Fruit fly (Drosophila melanogaster): Measurements from ENCODE around the gene side.
A peak's percentile ranks its signal among the peaks of the same experiment; 100 is the strongest.

The side gene

dm6 chr3R:27437308-27437707 lies at the start of gene side (continued):
- TF ChIP-seq knrl (GFP tag; IDR thresholded peaks at IDR 0.05; ENCODE audit: partially characterized antibody) = no peak
- no peak for TF ChIP-seq CG18764 (GFP tag; optimal IDR thresholded peaks at IDR 0.05)
- no peak for TF ChIP-seq nerfin-2 (GFP tag; IDR thresholded peaks at IDR 0.05; ENCODE audit: partially characterized antibody)
- TF ChIP-seq eve (GFP tag; optimal IDR thresholded peaks at IDR 0.05) = no peak
- TF ChIP-seq Bgb (GFP tag; IDR thresholded peaks at IDR 0.05; ENCODE audit: partially characterized antibody) = peak; percentile 33; the same call in 1 of the 2 replicates
- no peak for TF ChIP-seq salm (tag; optimal IDR thresholded peaks at IDR 0.05)
- no peak for TF ChIP-seq ERR (GFP tag; optimal IDR thresholded peaks at IDR 0.05)
- TF ChIP-seq hth (optimal IDR thresholded peaks at IDR 0.05) = no peak
- no peak for TF ChIP-seq CG10543 (GFP tag; optimal IDR thresholded peaks at IDR 0.05)
- no peak for TF ChIP-seq z (GFP tag; IDR thresholded peaks at IDR 0.05)
- no peak for TF ChIP-seq Spps (tag; optimal IDR thresholded peaks at IDR 0.05)
- TF ChIP-seq Sry-δ (GFP tag; optimal IDR thresholded peaks at IDR 0.05) = no peak
- no peak for TF ChIP-seq Dfd (GFP tag; optimal IDR thresholded peaks at IDR 0.05)
- peak; percentile 11 for TF ChIP-seq sens (GFP tag)
- no peak for TF ChIP-seq dpn (GFP tag; optimal IDR thresholded peaks at IDR 0.05)
- TF ChIP-seq CG8765 (GFP tag; IDR thresholded peaks at IDR 0.05) = no peak
- TF ChIP-seq Dip3 (GFP tag; optimal IDR thresholded peaks at IDR 0.05) = no peak
- TF ChIP-seq fru (optimal IDR thresholded peaks at IDR 0.05) = no peak
- no peak for TF ChIP-seq pho (GFP tag; optimal IDR thresholded peaks at IDR 0.05)
- no peak for TF ChIP-seq trem (tag; optimal IDR thresholded peaks at IDR 0.05)
- no peak for TF ChIP-seq HLH4C (GFP tag; IDR thresholded peaks at IDR 0.05; ENCODE audit: partially characterized antibody)
- TF ChIP-seq zfh1 (GFP tag; IDR thresholded peaks at IDR 0.05) = no peak
- TF ChIP-seq CG18599 (GFP tag; optimal IDR thresholded peaks at IDR 0.05) = peak; percentile 12
- peak; percentile 62; the same call in 1 of the 3 replicates for TF ChIP-seq CG2199 (GFP tag; IDR thresholded peaks at IDR 0.05)
- TF ChIP-seq CG7987 (GFP tag; optimal IDR thresholded peaks at IDR 0.05) = no peak
- TF ChIP-seq pnt (GFP tag; optimal IDR thresholded peaks at IDR 0.05) = no peak
- TF ChIP-seq gsb (GFP tag; IDR thresholded peaks at IDR 0.05) = no peak
- TF ChIP-seq CG7963 (GFP tag; IDR thresholded peaks at IDR 0.05; ENCODE audit: partially characterized antibody) = no peak
- no peak for TF ChIP-seq Mrtf (GFP tag; IDR thresholded peaks at IDR 0.05)
- TF ChIP-seq CG10209 (GFP tag; optimal IDR thresholded peaks at IDR 0.05) = no peak
- peak; percentile 24; the same call in 1 of the 2 replicates for TF ChIP-seq onecut (GFP tag; IDR thresholded peaks at IDR 0.05)
- TF ChIP-seq CG42726 (GFP tag; IDR thresholded peaks at IDR 0.05; ENCODE audit: partially characterized antibody) = peak; percentile 53; the same call in 1 of the 2 replicates
- TF ChIP-seq Kr (GFP tag; optimal IDR thresholded peaks at IDR 0.05) = no peak
- TF ChIP-seq CG4730 (GFP tag; IDR thresholded peaks at IDR 0.05) = no peak
- no peak for TF ChIP-seq slou (GFP tag; optimal IDR thresholded peaks at IDR 0.05)
- no peak for TF ChIP-seq Ssrp (tag; optimal IDR thresholded peaks at IDR 0.05)
- no peak for TF ChIP-seq Mad (GFP tag; optimal IDR thresholded peaks at IDR 0.05)
- TF ChIP-seq Antp (GFP tag; optimal IDR thresholded peaks at IDR 0.05) = no peak
- 0 out of 3 replicates have a peak, but pooled peaks have one; percentile 27 for TF ChIP-seq CG34224 (GFP tag; IDR thresholded peaks at IDR 0.05; ENCODE audit: partially characterized antibody)
- no peak for TF ChIP-seq CG6683 (GFP tag; optimal IDR thresholded peaks at IDR 0.05)
- TF ChIP-seq CG4707 (GFP tag; optimal IDR thresholded peaks at IDR 0.05) = no peak
- no peak for TF ChIP-seq Chrac-16 (GFP tag; optimal IDR thresholded peaks at IDR 0.05)
- TF ChIP-seq CG11398 (GFP tag; optimal IDR thresholded peaks at IDR 0.05) = no peak
- TF ChIP-seq Gug (GFP tag; IDR thresholded peaks at IDR 0.05) = no peak
- TF ChIP-seq HmgD (GFP tag; optimal IDR thresholded peaks at IDR 0.05) = peak; percentile 1
- TF ChIP-seq CG17361 (GFP tag; IDR thresholded peaks at IDR 0.05) = no peak
- no peak for TF ChIP-seq Hey (tag; optimal IDR thresholded peaks at IDR 0.05)
- no peak for TF ChIP-seq CG3065 (GFP tag; optimal IDR thresholded peaks at IDR 0.05)
- TF ChIP-seq Deaf1 (tag; optimal IDR thresholded peaks at IDR 0.05) = peak; percentile 95
- no peak for TF ChIP-seq peb (GFP tag; IDR thresholded peaks at IDR 0.05)
- no peak for TF ChIP-seq CG14667 (GFP tag; IDR thresholded peaks at IDR 0.05)
- no peak for TF ChIP-seq bsh (GFP tag; optimal IDR thresholded peaks at IDR 0.05)
